Worm (Caenorhabditis elegans) whole organism, L1 larva: ENCODE results near the gene dpff-1.

Experiments
- C16A3.4 ChIP-seq: fragments of 150-350 bp; optimal IDR thresholded peaks from 2 replicates; lab custom pipeline; 2014; ENCODE audit warnings: missing biosample characterization, missing genetic modification characterization
- F16B12.6 ChIP-seq: fragments of 150-350 bp; optimal IDR thresholded peaks from 2 replicates; lab custom pipeline; 2014; ENCODE audit warnings: missing biosample characterization, missing genetic modification characterization
- aha-1 ChIP-seq: fragments of 150-350 bp; optimal IDR thresholded peaks from 2 replicates; lab custom pipeline; 2014; ENCODE audit warnings: missing biosample characterization, missing genetic modification characterization
- alr-1 ChIP-seq: fragments of 200-800 bp; sonication (Bioruptor generic); optimal IDR thresholded peaks from 2 replicates; lab custom pipeline; 2018; ENCODE audit warnings: borderline replicate concordance, mild to moderate bottlenecking, missing genetic modification characterization, missing compliant biosample characterization
- ama-1 ChIP-seq: fragments of 150-350 bp; optimal IDR thresholded peaks from 2 replicates; lab custom pipeline; 2014
- ceh-63 ChIP-seq: fragments of 200-800 bp; sonication (Bioruptor generic); optimal IDR thresholded peaks from 2 replicates; lab custom pipeline; 2018; ENCODE audit warnings: mild to moderate bottlenecking, missing genetic modification characterization, missing compliant biosample characterization
- ceh-90 ChIP-seq: sonication (generic microtip); optimal IDR thresholded peaks from 2 replicates; lab custom pipeline; 2016; ENCODE audit warnings: missing genetic modification characterization, missing compliant biosample characterization
- dsc-1 ChIP-seq: sonication (generic microtip); optimal IDR thresholded peaks from 2 replicates; lab custom pipeline; 2016; ENCODE audit warnings: mild to moderate bottlenecking, missing genetic modification characterization, missing compliant biosample characterization
- efl-1 ChIP-seq, 4 experiments: fragments of 150-350 bp; optimal IDR thresholded peaks in 3 of 4; peaks in 1 of 4; 1 replicate in 1 of 4; 2 replicates in 3 of 4; lab custom pipeline; 2014; ENCODE audit warnings: missing biosample characterization in 2 of 4, missing genetic modification characterization in 2 of 4, missing genetic modification reagents in 2 of 4
- efl-3 ChIP-seq: fragments of 200-800 bp; sonication (Bioruptor generic); optimal IDR thresholded peaks from 2 replicates; lab custom pipeline; 2018; ENCODE audit warnings: mild to moderate bottlenecking, missing genetic modification characterization, missing compliant biosample characterization
- egl-13 ChIP-seq: sonication (generic microtip); optimal IDR thresholded peaks from 2 replicates; lab custom pipeline; 2016; ENCODE audit warnings: missing genotype, missing genetic modification reagents, missing genetic modification characterization, missing compliant biosample characterization
- egl-27 ChIP-seq, 2 experiments: fragments of 150-350 bp in 1 of 2; sonication (generic microtip); optimal IDR thresholded peaks; 3 replicates each; lab custom pipeline; 2017 to 2018; ENCODE audit warnings: missing biosample characterization in 2 of 2, missing genetic modification characterization in 2 of 2, missing genetic modification reagents in 2 of 2
- elt-2 ChIP-seq: sonication (generic microtip); optimal IDR thresholded peaks from 2 replicates; lab custom pipeline; 2016; ENCODE audit warnings: missing genetic modification characterization, mild to moderate bottlenecking, inconsistent platforms, missing compliant biosample characterization, missing genetic modification reagents
- ets-5 ChIP-seq: fragments of 200-800 bp; sonication (Bioruptor generic); IDR thresholded peaks from 2 replicates; pipeline ENCODE4 v1.3.6; 2022; ENCODE audit warnings: missing genetic modification characterization, missing compliant biosample characterization
- fkh-8 ChIP-seq: sonication (generic microtip); optimal IDR thresholded peaks from 2 replicates; lab custom pipeline; 2016; ENCODE audit warnings: mild to moderate bottlenecking, missing genetic modification characterization, missing compliant biosample characterization
- fos-1 ChIP-seq: fragments of 150-350 bp; optimal IDR thresholded peaks from 2 replicates; lab custom pipeline; 2014; ENCODE audit warnings: missing biosample characterization, missing genetic modification characterization
- hlh-17 ChIP-seq: fragments of 200-800 bp; sonication (Bioruptor generic); optimal IDR thresholded peaks from 2 replicates; lab custom pipeline; 2018; ENCODE audit warnings: missing genetic modification characterization, mild to moderate bottlenecking, missing compliant biosample characterization, moderate library complexity, borderline replicate concordance
- hpl-2 ChIP-seq: fragments of 150-350 bp; optimal IDR thresholded peaks from 2 replicates; lab custom pipeline; 2014; ENCODE audit warnings: missing biosample characterization, missing genetic modification reagents, missing genetic modification characterization
- isw-1 ChIP-seq: fragments of 200-800 bp; sonication (Bioruptor generic); IDR thresholded peaks from 2 replicates; pipeline ENCODE4 v1.3.6; 2022; ENCODE audit warnings: missing genetic modification characterization, missing compliant biosample characterization
- lin-13 ChIP-seq: fragments of 150-350 bp; optimal IDR thresholded peaks from 2 replicates; lab custom pipeline; 2014; ENCODE audit warnings: missing biosample characterization, missing genetic modification reagents, missing genetic modification characterization
- lin-15B ChIP-seq: fragments of 150-350 bp; sonication (generic microtip); optimal IDR thresholded peaks from 3 replicates; lab custom pipeline; 2014; ENCODE audit warnings: missing biosample characterization, missing genetic modification characterization
- lin-35 ChIP-seq, 2 experiments: fragments of 150-350 bp; optimal IDR thresholded peaks; 2 replicates each; lab custom pipeline; 2014; ENCODE audit warnings: missing biosample characterization in 2 of 2, missing genetic modification characterization in 2 of 2, missing genetic modification reagents in 2 of 2
- lin-39 ChIP-seq: fragments of 150-350 bp; optimal IDR thresholded peaks from 2 replicates; lab custom pipeline; 2014; ENCODE audit warnings: missing biosample characterization, missing genetic modification reagents, missing genetic modification characterization
- lsy-2 ChIP-seq, 2 experiments: fragments of 150-350 bp; optimal IDR thresholded peaks; 2 replicates each; lab custom pipeline; 2014; ENCODE audit warnings: missing biosample characterization in 2 of 2, missing genetic modification characterization in 2 of 2
- mab-9 ChIP-seq: fragments of 200-800 bp; sonication (Bioruptor generic); IDR thresholded peaks from 2 replicates; pipeline ENCODE4 v1.3.6; 2022; ENCODE audit warnings: missing genetic modification reagents, missing genetic modification characterization, missing compliant biosample characterization
- nhr-11 ChIP-seq: fragments of 150-350 bp; optimal IDR thresholded peaks from 2 replicates; lab custom pipeline; 2014; ENCODE audit warnings: missing biosample characterization, missing genetic modification characterization
- nhr-12 ChIP-seq: sonication (generic microtip); optimal IDR thresholded peaks from 2 replicates; lab custom pipeline; 2017; ENCODE audit warnings: missing biosample characterization, missing genetic modification characterization
- nhr-20 ChIP-seq: sonication (generic microtip); optimal IDR thresholded peaks from 2 replicates; lab custom pipeline; 2016; ENCODE audit warnings: mild to moderate bottlenecking, missing genetic modification characterization, missing compliant biosample characterization
- nhr-71 ChIP-seq: sonication (generic microtip); optimal IDR thresholded peaks from 2 replicates; lab custom pipeline; 2016; ENCODE audit warnings: mild to moderate bottlenecking, missing genetic modification characterization, moderate library complexity, missing compliant biosample characterization
- nhr-77 ChIP-seq: fragments of 150-350 bp; optimal IDR thresholded peaks from 2 replicates; lab custom pipeline; 2014; ENCODE audit warnings: missing biosample characterization, missing genetic modification characterization
- nhr-84 ChIP-seq: sonication (generic microtip); optimal IDR thresholded peaks from 2 replicates; lab custom pipeline; 2017; ENCODE audit warnings: missing biosample characterization, missing genetic modification characterization
- nhr-85 ChIP-seq: sonication (generic microtip); peaks from one replicate; lab custom pipeline; 2016; ENCODE audit warnings: missing genetic modification characterization, inconsistent platforms, missing compliant biosample characterization
- nhr-90 ChIP-seq: sonication (generic microtip); optimal IDR thresholded peaks from 2 replicates; lab custom pipeline; 2016; ENCODE audit warnings: mild to moderate bottlenecking, missing genetic modification characterization, missing compliant biosample characterization; ENCODE audit not compliant: poor library complexity
- pag-3 ChIP-seq: sonication (generic microtip); optimal IDR thresholded peaks from 2 replicates; lab custom pipeline; 2017; ENCODE audit warnings: missing genetic modification characterization, mild to moderate bottlenecking, missing compliant biosample characterization, antibody characterized with exemption, borderline replicate concordance; ENCODE audit not compliant: insufficient read depth
- snu-23 ChIP-seq: sonication (generic microtip); optimal IDR thresholded peaks from 2 replicates; lab custom pipeline; 2016; ENCODE audit warnings: missing genetic modification characterization, missing compliant biosample characterization
- sox-4 ChIP-seq: sonication (generic microtip); optimal IDR thresholded peaks from 2 replicates; lab custom pipeline; 2016; ENCODE audit warnings: missing genetic modification characterization, missing compliant biosample characterization
- sptf-1 ChIP-seq: fragments of 150-350 bp; optimal IDR thresholded peaks from 2 replicates; lab custom pipeline; 2014; ENCODE audit warnings: missing biosample characterization, missing genetic modification characterization
- tbx-2 ChIP-seq: sonication (generic microtip); optimal IDR thresholded peaks from 2 replicates; lab custom pipeline; 2016; ENCODE audit warnings: missing genetic modification characterization, missing compliant biosample characterization
- unc-130 ChIP-seq: fragments of 150-350 bp; optimal IDR thresholded peaks from 2 replicates; lab custom pipeline; 2017; ENCODE audit warnings: missing biosample characterization, missing genetic modification characterization, inconsistent platforms
- unc-62 ChIP-seq: fragments of 150-350 bp; optimal IDR thresholded peaks from 2 replicates; lab custom pipeline; 2014; ENCODE audit warnings: missing biosample characterization, missing genetic modification reagents, missing genetic modification characterization
- vab-15 ChIP-seq: sonication (generic microtip); optimal IDR thresholded peaks from 2 replicates; lab custom pipeline; 2017; ENCODE audit warnings: missing genotype, mild to moderate bottlenecking, missing genetic modification characterization, missing compliant biosample characterization
- zip-4 ChIP-seq: fragments of 200-800 bp; sonication (Bioruptor generic); optimal IDR thresholded peaks from 2 replicates; lab custom pipeline; 2018; ENCODE audit warnings: mild to moderate bottlenecking, missing genetic modification characterization, moderate library complexity, missing compliant biosample characterization

The dpff-1 gene

ce11 chrIII:5953041-5953912 lies 47.1 kb upstream of the dpff-1 start:
- TF ChIP-seq ceh-90 (tag; lab: Kevin White, UChicago) (no peak), lin-35 (GFP tag; optimal IDR thresholded peaks at IDR 0.05; lab: Kevin White, UChicago) (peak in 1 of 2 experiments; percentile 5), egl-13 (no peak), nhr-90 (tag; lab: Kevin White, UChicago) (peak; percentile 4), nhr-12 (tag; lab: Kevin White, UChicago) (no peak), vab-15 (no peak), aha-1 (tag; lab: Kevin White, UChicago) (no peak), tbx-2 (tag; lab: Kevin White, UChicago) (no peak), nhr-85 (tag; lab: Kevin White, UChicago) (peak; percentile 58), isw-1 (GFP tag; lab: Robert Waterston, UW) (no peak), zip-4 (GFP tag; lab: Kevin White, UChicago) (no peak), unc-130 (no peak), sptf-1 (tag; lab: Kevin White, UChicago) (no peak), nhr-71 (peak; percentile 28), dsc-1 (no peak), elt-2 (tag; lab: Kevin White, UChicago) (no peak), lin-39 (tag; lab: Kevin White, UChicago) (no peak), hlh-17 (GFP tag; lab: Kevin White, UChicago) (no peak), fkh-8 (no peak), fos-1 (tag; lab: Kevin White, UChicago) (no peak), lin-15B (no peak), ets-5 (GFP tag; lab: Robert Waterston, UW) (no peak), nhr-77 (no peak), nhr-84 (tag; lab: Kevin White, UChicago) (no peak), ceh-63 (no peak), efl-1 (optimal IDR thresholded peaks at IDR 0.05; lab: Kevin White, UChicago) (no peak), efl-1 (GFP tag; optimal IDR thresholded peaks at IDR 0.05 in 1 of 2; lab: Kevin White, UChicago) (peak in 1 of 2 experiments; percentile 20), nhr-20 (no peak), ama-1 (lab: Kevin White, UChicago) (peak; percentile 9), snu-23 (GFP tag; lab: Kevin White, UChicago) (peak; percentile 5), egl-27 (tag; optimal IDR thresholded peaks at IDR 0.05; lab: Kevin White, UChicago) (no peak), lsy-2 (tag; optimal IDR thresholded peaks at IDR 0.05; lab: Kevin White, UChicago) (no peak), F16B12.6 (no peak), efl-3 (GFP tag; lab: Kevin White, UChicago) (no peak), alr-1 (no peak), mab-9 (GFP tag; lab: Robert Waterston, UW) (no peak), lin-13 (GFP tag; lab: Kevin White, UChicago) (no peak), nhr-11 (tag; lab: Kevin White, UChicago) (no peak), C16A3.4 (tag; lab: Kevin White, UChicago) (no peak), unc-62 (GFP tag; lab: Kevin White, UChicago) (no peak), pag-3 (no peak), sox-4 (no peak), hpl-2 (no peak)
